Worm (Caenorhabditis elegans) whole organism, L1 larva: ENCODE measurements around the gene dlc-5.

Source experiments
- blmp-1 ChIP-seq: fragments of 150-350 bp; optimal IDR thresholded peaks from 2 replicates; lab custom pipeline; 2014; ENCODE audit warnings: missing biosample characterization, missing genetic modification characterization
- dpl-1 ChIP-seq, 3 experiments: fragments of 150-350 bp in 2 of 3; sonication (generic microtip) in 1 of 3; optimal IDR thresholded peaks; 2 replicates each; lab custom pipeline; 2014 to 2017; ENCODE audit warnings: missing biosample characterization in 3 of 3, missing genetic modification characterization in 3 of 3, missing genetic modification reagents in 3 of 3
- egl-27 ChIP-seq, 2 experiments: fragments of 150-350 bp in 1 of 2; sonication (generic microtip); optimal IDR thresholded peaks; 3 replicates each; lab custom pipeline; 2017 to 2018; ENCODE audit warnings: missing biosample characterization in 2 of 2, missing genetic modification characterization in 2 of 2, missing genetic modification reagents in 2 of 2
- elt-2 ChIP-seq: sonication (generic microtip); optimal IDR thresholded peaks from 2 replicates; lab custom pipeline; 2016; ENCODE audit warnings: missing genetic modification characterization, mild to moderate bottlenecking, inconsistent platforms, missing compliant biosample characterization, missing genetic modification reagents
- nhr-76 ChIP-seq: sonication (generic microtip); optimal IDR thresholded peaks from 2 replicates; lab custom pipeline; 2017; ENCODE audit warnings: missing biosample characterization, missing genetic modification characterization
- nhr-77 ChIP-seq: fragments of 150-350 bp; optimal IDR thresholded peaks from 2 replicates; lab custom pipeline; 2014; ENCODE audit warnings: missing biosample characterization, missing genetic modification characterization
- pqm-1 ChIP-seq: sonication (generic microtip); optimal IDR thresholded peaks from 3 replicates; lab custom pipeline; 2017; ENCODE audit warnings: missing biosample characterization, missing genetic modification characterization
- snu-23 ChIP-seq: sonication (generic microtip); optimal IDR thresholded peaks from 2 replicates; lab custom pipeline; 2016; ENCODE audit warnings: missing genetic modification characterization, missing compliant biosample characterization
- unc-62 ChIP-seq: fragments of 150-350 bp; optimal IDR thresholded peaks from 2 replicates; lab custom pipeline; 2014; ENCODE audit warnings: missing biosample characterization, missing genetic modification reagents, missing genetic modification characterization
- ztf-4 ChIP-seq: fragments of 150-350 bp; optimal IDR thresholded peaks from 2 replicates; lab custom pipeline; 2014; ENCODE audit warnings: missing biosample characterization, missing genetic modification characterization

- TF ChIP-seq elt-2 (tag; lab: Kevin White, UChicago) (no peak), blmp-1 (tag; lab: Kevin White, UChicago) (no peak), nhr-76 (tag; lab: Kevin White, UChicago) (no peak), egl-27 (tag; optimal IDR thresholded peaks at IDR 0.05; lab: Kevin White, UChicago) (no peak), ztf-4 (no peak), snu-23 (no peak), unc-62 (no peak), dpl-1 (GFP tag; optimal IDR thresholded peaks at IDR 0.05; lab: Kevin White, UChicago) (no peak), nhr-77 (tag; lab: Kevin White, UChicago) (no peak), pqm-1 (tag; lab: Kevin White, UChicago) (no peak)
These were observed 49.5 kb upstream of the dlc-5 start for ce11 chrIV:6388550-6388949.
